Worm (Caenorhabditis elegans): ENCODE results near the gene fig-1.

fig-1 gene

ce11 chrV:10961448-10961870, 19.6 kb downstream of the fig-1 start (continued):
- TF ChIP-seq C06A6.2 (GFP tag; conservative IDR thresholded peaks at IDR 0.05) (no peak), egl-44 (GFP tag; IDR thresholded peaks at IDR 0.05) (no peak), B0019.2 (GFP tag; conservative IDR thresholded peaks at IDR 0.05) (no peak), ztf-28 (GFP tag; IDR thresholded peaks at IDR 0.05) (no peak), F49E8.2 (tag; optimal IDR thresholded peaks at IDR 0.05; ENCODE audit: insufficient read depth) (no peak), mes-4 (tag; optimal IDR thresholded peaks at IDR 0.05) (no peak), dox-1 (GFP tag; IDR thresholded peaks at IDR 0.05) (peak; percentile 44; the same call in 1 of the 2 replicates), aptf-3 (GFP tag; IDR thresholded peaks at IDR 0.05) (no peak), mel-28 (tag; optimal IDR thresholded peaks at IDR 0.05; ENCODE audit: borderline replicate concordance) (no peak), lsy-27 (tag; optimal IDR thresholded peaks at IDR 0.05; ENCODE audit: borderline replicate concordance, insufficient read depth) (no peak), B0261.1 (tag; optimal IDR thresholded peaks at IDR 0.05) (no peak), madf-6 (GFP tag; IDR thresholded peaks at IDR 0.05) (0 out of 2 replicates have a peak, but pooled peaks have one; percentile 12), nfya-2 (GFP tag; IDR thresholded peaks at IDR 0.05) (no peak), cebp-1 (GFP tag; IDR thresholded peaks at IDR 0.05) (no peak), cebp-1 (tag; optimal IDR thresholded peaks at IDR 0.05) (peak; percentile 66), Y79H2A.3 (GFP tag; conservative IDR thresholded peaks at IDR 0.05) (no peak), rec-8 (tag; optimal IDR thresholded peaks at IDR 0.05) (no peak), ceh-91 (GFP tag; IDR thresholded peaks at IDR 0.05) (no peak), F57A8.1 (GFP tag; optimal IDR thresholded peaks at IDR 0.05) (no peak), K11D2.4 (GFP tag; IDR thresholded peaks at IDR 0.05) (peak; percentile 52; the same call in 1 of the 2 replicates), F57C9.4 (tag; optimal IDR thresholded peaks at IDR 0.05) (no peak)

- peak; percentile 90 for TF ChIP-seq nhr-80 (tag; optimal IDR thresholded peaks at IDR 0.05)
- no peak for TF ChIP-seq let-526 (GFP tag; IDR thresholded peaks at IDR 0.05)
- no peak for TF ChIP-seq ccch-3 (GFP tag; optimal IDR thresholded peaks at IDR 0.05)
- peak; percentile 57; the same call in 1 of the 2 replicates for TF ChIP-seq pbrm-1 (GFP tag; IDR thresholded peaks at IDR 0.05)
- 0 out of 2 replicates have a peak, but pooled peaks have one; percentile 10 for TF ChIP-seq Y53G8AR.9 (GFP tag; conservative IDR thresholded peaks at IDR 0.05)
- TF ChIP-seq dox-1 (GFP tag; IDR thresholded peaks at IDR 0.05): peak; percentile 48
- peak; percentile 11 for TF ChIP-seq atf-7 (tag; optimal IDR thresholded peaks at IDR 0.05)
- TF ChIP-seq ekl-4 (GFP tag; IDR thresholded peaks at IDR 0.05): 0 out of 2 replicates have a peak, but pooled peaks have one; percentile 43
- TF ChIP-seq hlh-26 (GFP tag; conservative IDR thresholded peaks at IDR 0.05): no peak
- TF ChIP-seq let-607 (tag; optimal IDR thresholded peaks at IDR 0.05): peak; percentile 37 to 77
- no peak for TF ChIP-seq F57A8.1 (GFP tag; optimal IDR thresholded peaks at IDR 0.05)
These were observed 20.5 kb downstream of the fig-1 start, which contains the start of gene vps-36 for ce11 chrV:10960544-10960943. TSS of gene vps-36 (minus strand) at chrV:10960669.

ce11 chrV:10958322-10958900, 22.6 kb downstream of the fig-1 start, which contains the start of gene pigt-1:
TSS of gene pigt-1 (minus strand) at chrV:10958821.
- TF ChIP-seq egrh-3 (GFP tag; IDR thresholded peaks at IDR 0.05) (no peak), lin-54 (GFP tag; optimal IDR thresholded peaks at IDR 0.05) (peak; percentile 29), Y53G8AR.9 (GFP tag; conservative IDR thresholded peaks at IDR 0.05) (no peak), F37B4.10 (GFP tag; IDR thresholded peaks at IDR 0.05) (no peak), unc-130 (GFP tag; optimal IDR thresholded peaks at IDR 0.05) (peak; percentile 15), B0336.3 (GFP tag; IDR thresholded peaks at IDR 0.05) (peak; percentile 66; the same call in 1 of the 2 replicates), Y56A3A.18 (GFP tag; IDR thresholded peaks at IDR 0.05) (no peak), F57C9.4 (tag; optimal IDR thresholded peaks at IDR 0.05) (no peak), mel-28 (tag; optimal IDR thresholded peaks at IDR 0.05; ENCODE audit: borderline replicate concordance) (no peak), rec-8 (tag; optimal IDR thresholded peaks at IDR 0.05) (no peak), akir-1 (GFP tag; optimal IDR thresholded peaks at IDR 0.05) (no peak), ceh-91 (GFP tag; IDR thresholded peaks at IDR 0.05) (no peak), Y67H2A.10 (GFP tag; conservative IDR thresholded peaks at IDR 0.05) (no peak), nhr-80 (tag; optimal IDR thresholded peaks at IDR 0.05) (no peak), mes-4 (tag; optimal IDR thresholded peaks at IDR 0.05) (no peak), hmg-1.2 (GFP tag; IDR thresholded peaks at IDR 0.05) (0 out of 2 replicates have a peak, but pooled peaks have one; percentile 10), K12H6.12 (tag; optimal IDR thresholded peaks at IDR 0.05) (no peak), B0035.1 (tag; optimal IDR thresholded peaks at IDR 0.05) (no peak), mcd-1 (GFP tag; IDR thresholded peaks at IDR 0.05) (peak; percentile 28; the same call in 1 of the 2 replicates), snpc-1.1 (tag; optimal IDR thresholded peaks at IDR 0.05; ENCODE audit: insufficient read depth) (no peak)
